Worm (Caenorhabditis elegans) whole organism, L4 larva: ENCODE measurements around the gene C25H3.10.

ENCODE experiments used
- daf-16 ChIP-seq, 3 experiments: sonication (generic microtip); optimal IDR thresholded peaks; 2 replicates each; lab custom pipeline; 2016 to 2017; ENCODE audit warnings: missing genetic modification characterization in 3 of 3, missing genetic modification reagents in 3 of 3, mild to moderate bottlenecking in 2 of 3, missing compliant biosample characterization in 2 of 3, missing biosample characterization in 1 of 3, moderate library complexity in 1 of 3
- dve-1 ChIP-seq: sonication (generic microtip); optimal IDR thresholded peaks from 2 replicates; lab custom pipeline; 2017; ENCODE audit warnings: antibody characterized with exemption, mild to moderate bottlenecking, missing genetic modification characterization, missing compliant biosample characterization; ENCODE audit not compliant: insufficient read depth
- fos-1 ChIP-seq: fragments of 150-350 bp; optimal IDR thresholded peaks from 2 replicates; lab custom pipeline; 2014; ENCODE audit warnings: missing biosample characterization, missing genetic modification characterization
- lin-13 ChIP-seq: fragments of 150-350 bp; optimal IDR thresholded peaks from 2 replicates; lab custom pipeline; 2014; ENCODE audit warnings: missing biosample characterization, missing genetic modification reagents, missing genetic modification characterization
- nhr-25 ChIP-seq: sonication (generic microtip); optimal IDR thresholded peaks from 2 replicates; lab custom pipeline; 2017; ENCODE audit warnings: missing genetic modification characterization, mild to moderate bottlenecking, missing compliant biosample characterization, antibody characterized with exemption, moderate library complexity, borderline replicate concordance; ENCODE audit not compliant: insufficient read depth

DNA sequence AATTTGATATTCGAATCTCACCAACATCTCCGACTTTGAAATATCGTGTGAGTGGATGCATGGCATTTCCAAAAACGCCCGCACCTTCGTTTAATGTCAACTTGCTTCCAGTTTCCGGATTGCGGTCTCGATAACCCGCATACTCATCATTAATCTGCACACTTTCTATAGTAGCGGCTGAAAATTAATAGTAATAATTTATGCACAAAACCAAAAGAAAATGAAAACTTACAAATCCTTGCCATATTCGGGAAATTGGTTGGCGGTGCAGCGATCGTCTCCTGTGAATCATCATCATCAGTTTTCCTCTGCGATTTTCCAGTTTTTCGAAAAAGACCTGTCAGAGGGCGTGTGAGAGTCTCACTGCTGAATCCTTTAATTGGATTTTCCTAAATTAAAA is 38.6 kb downstream of the C25H3.10 start:
- no peak for TF ChIP-seq dve-1 (tag; lab: Kevin White, UChicago)
- no peak for TF ChIP-seq daf-16 (GFP tag; optimal IDR thresholded peaks at IDR 0.05; lab: Kevin White, UChicago)
- TF ChIP-seq daf-16 (tag; optimal IDR thresholded peaks at IDR 0.05; lab: Kevin White, UChicago), result no peak
- no peak for TF ChIP-seq lin-13 (GFP tag; lab: Kevin White, UChicago)
- no peak for TF ChIP-seq fos-1 (tag; lab: Kevin White, UChicago)
- no peak for TF ChIP-seq nhr-25
